Worm (Caenorhabditis elegans) whole organism, early embryonic: ENCODE results near the gene srd-8.

Experiments
- ama-1 ChIP-seq: fragments of 150-350 bp; optimal IDR thresholded peaks from 2 replicates; lab custom pipeline; 2014
- flt-1 ChIP-seq: fragments of 200-800 bp; sonication (Bioruptor generic); IDR thresholded peaks from 2 replicates; pipeline ENCODE4 v1.3.6; 2022; ENCODE audit warnings: missing genetic modification characterization, missing compliant biosample characterization
- hmg-4 ChIP-seq: fragments of 200-800 bp; sonication (Bioruptor generic); optimal IDR thresholded peaks from 2 replicates; lab custom pipeline; 2018; ENCODE audit warnings: mild to moderate bottlenecking, missing genetic modification characterization, missing compliant biosample characterization
- hnd-1 ChIP-seq: sonication (generic microtip); optimal IDR thresholded peaks from 2 replicates; lab custom pipeline; 2016; ENCODE audit warnings: missing genetic modification characterization, missing compliant biosample characterization
- scrt-1 ChIP-seq: fragments of 200-800 bp; sonication (Bioruptor generic); IDR thresholded peaks from 2 replicates; pipeline ENCODE4 v1.3.6; 2022; ENCODE audit warnings: missing genetic modification characterization, missing compliant biosample characterization
- tra-4 ChIP-seq: sonication (generic microtip); optimal IDR thresholded peaks from 2 replicates; lab custom pipeline; 2017; ENCODE audit warnings: missing genetic modification characterization, missing compliant biosample characterization

- TF ChIP-seq tra-4, result no peak
- TF ChIP-seq scrt-1 (GFP tag; lab: Robert Waterston, UW), result no peak
- TF ChIP-seq hmg-4 (GFP tag; lab: Kevin White, UChicago), result no peak
- TF ChIP-seq flt-1 (GFP tag; lab: Robert Waterston, UW), result no peak
- TF ChIP-seq ama-1 (lab: Kevin White, UChicago), result no peak
- TF ChIP-seq hnd-1 (tag; lab: Kevin White, UChicago), result no peak
These were observed 9.9 kb downstream of the srd-8 start, which contains the start of gene srd-13 for ce11 chrIV:5635551-5635950.
